Fruit fly (Drosophila melanogaster): ENCODE data around the gene XRCC1.

DNA sequence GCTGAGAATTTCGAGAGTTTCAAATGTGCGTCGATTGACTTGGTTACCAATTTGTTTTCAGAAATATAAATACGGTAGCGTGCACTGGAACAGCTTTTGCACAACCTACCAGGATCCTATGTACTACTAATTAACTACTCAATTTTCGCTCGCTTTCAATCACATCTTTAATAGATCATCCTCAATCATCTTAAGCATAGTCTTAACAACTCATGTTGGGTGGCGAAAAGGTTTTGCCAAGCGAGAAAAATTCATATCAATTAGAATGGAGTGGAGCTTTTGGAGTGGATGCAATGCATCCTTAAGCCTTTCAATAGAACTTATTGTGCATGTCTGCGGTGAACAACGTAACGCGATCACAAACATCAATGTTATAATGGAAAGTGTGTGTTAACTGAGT is 22.4 kb upstream of the XRCC1 start, which contains the start of gene CG17764:
- TF ChIP-seq cnc (optimal IDR thresholded peaks at IDR 0.05) (no peak), tj (GFP tag; optimal IDR thresholded peaks at IDR 0.05) (no peak), toe (GFP tag; optimal IDR thresholded peaks at IDR 0.05) (no peak), CG7101 (tag; optimal IDR thresholded peaks at IDR 0.05) (no peak), CG7045 (GFP tag; optimal IDR thresholded peaks at IDR 0.05) (no peak), CG11617 (GFP tag; optimal IDR thresholded peaks at IDR 0.05) (no peak), kay (GFP tag; ENCODE audit: borderline replicate concordance) (no peak), CG33017 (tag; optimal IDR thresholded peaks at IDR 0.05) (no peak), cic (GFP tag; optimal IDR thresholded peaks at IDR 0.05) (no peak), CG5204 (GFP tag; optimal IDR thresholded peaks at IDR 0.05) (no peak)

Measured in whole organism, adult.